Fruit fly (Drosophila melanogaster) whole organism: ENCODE data around the gene wake.

Source experiments
- CG8478 ChIP-seq: fragments of >200 bp; optimal IDR thresholded peaks from 2 replicates; lab custom pipeline; 2018; ENCODE audit warnings: inconsistent platforms
- Dll ChIP-seq: fragments of >200 bp; optimal IDR thresholded peaks from 2 replicates; lab custom pipeline; 2017
- EcR ChIP-seq, 2 experiments: fragments of >200 bp; optimal IDR thresholded peaks; 2 replicates each; lab custom pipeline; 2017; ENCODE audit warnings: missing biosample characterization in 2 of 2, missing genetic modification characterization in 2 of 2, missing genetic modification reagents in 2 of 2
- pan ChIP-seq: fragments of >200 bp; optimal IDR thresholded peaks from 2 replicates; lab custom pipeline; 2017
- psq ChIP-seq: fragments of >200 bp; optimal IDR thresholded peaks from 2 replicates; lab custom pipeline; 2017
- usp ChIP-seq: fragments of >200 bp; optimal IDR thresholded peaks from 2 replicates; lab custom pipeline; 2017; ENCODE audit warnings: missing biosample characterization, missing genetic modification characterization, mixed read lengths

dm6 chr3R:22598759-22599158 is 40.8 kb upstream of the wake start:
- no peak for TF ChIP-seq EcR (GFP tag; optimal IDR thresholded peaks at IDR 0.05; lab: Kevin White, UChicago)
- no peak for TF ChIP-seq Dll (lab: Kevin White, UChicago)
- no peak for TF ChIP-seq CG8478 (lab: Kevin White, UChicago)
- TF ChIP-seq psq = no peak
- TF ChIP-seq pan (lab: Kevin White, UChicago) = no peak
- TF ChIP-seq usp (GFP tag; lab: Kevin White, UChicago) = no peak
